Worm (Caenorhabditis elegans) whole organism, early embryonic: ENCODE measurements around the gene srsx-29.

Experiments
- B0310.2 ChIP-seq: sonication (generic microtip); optimal IDR thresholded peaks from 2 replicates; lab custom pipeline; 2016; ENCODE audit warnings: mild to moderate bottlenecking, missing genetic modification characterization, missing compliant biosample characterization
- F13C5.2 ChIP-seq: sonication (generic microtip); optimal IDR thresholded peaks from 2 replicates; lab custom pipeline; 2017; ENCODE audit warnings: mild to moderate bottlenecking, missing genetic modification characterization, inconsistent platforms, missing compliant biosample characterization
- aly-1 ChIP-seq: sonication (generic microtip); optimal IDR thresholded peaks from 2 replicates; lab custom pipeline; 2016; ENCODE audit warnings: missing genetic modification characterization, missing compliant biosample characterization
- ama-1 ChIP-seq: fragments of 150-350 bp; optimal IDR thresholded peaks from 2 replicates; lab custom pipeline; 2014
- ceh-36 ChIP-seq: sonication (generic microtip); optimal IDR thresholded peaks from 2 replicates; lab custom pipeline; 2016; ENCODE audit warnings: missing genetic modification characterization, inconsistent platforms, missing compliant biosample characterization
- ets-7 ChIP-seq: sonication (generic microtip); optimal IDR thresholded peaks from 2 replicates; lab custom pipeline; 2016; ENCODE audit warnings: missing genotype, missing genetic modification characterization, missing compliant biosample characterization
- flt-1 ChIP-seq: fragments of 200-800 bp; sonication (Bioruptor generic); IDR thresholded peaks from 2 replicates; pipeline ENCODE4 v1.3.6; 2022; ENCODE audit warnings: missing genetic modification characterization, missing compliant biosample characterization
- hmg-4 ChIP-seq: fragments of 200-800 bp; sonication (Bioruptor generic); optimal IDR thresholded peaks from 2 replicates; lab custom pipeline; 2018; ENCODE audit warnings: mild to moderate bottlenecking, missing genetic modification characterization, missing compliant biosample characterization
- hnd-1 ChIP-seq: sonication (generic microtip); optimal IDR thresholded peaks from 2 replicates; lab custom pipeline; 2016; ENCODE audit warnings: missing genetic modification characterization, missing compliant biosample characterization
- pes-1 ChIP-seq: fragments of 200-800 bp; sonication (Bioruptor generic); IDR thresholded peaks from 2 replicates; pipeline ENCODE4 v1.3.6; 2022; ENCODE audit warnings: missing genetic modification reagents, missing genetic modification characterization, missing compliant biosample characterization
- scrt-1 ChIP-seq: fragments of 200-800 bp; sonication (Bioruptor generic); IDR thresholded peaks from 2 replicates; pipeline ENCODE4 v1.3.6; 2022; ENCODE audit warnings: missing genetic modification characterization, missing compliant biosample characterization
- sea-1 ChIP-seq: fragments of 200-800 bp; sonication (Bioruptor generic); conservative IDR thresholded peaks from 2 replicates; pipeline ENCODE4 v1.3.6; 2022; ENCODE audit warnings: missing genetic modification characterization, missing compliant biosample characterization
- tbx-11 ChIP-seq: fragments of 200-800 bp; sonication (Bioruptor generic); IDR thresholded peaks from 2 replicates; pipeline ENCODE4 v1.3.6; 2022; ENCODE audit warnings: missing genetic modification characterization, missing compliant biosample characterization

DNA sequence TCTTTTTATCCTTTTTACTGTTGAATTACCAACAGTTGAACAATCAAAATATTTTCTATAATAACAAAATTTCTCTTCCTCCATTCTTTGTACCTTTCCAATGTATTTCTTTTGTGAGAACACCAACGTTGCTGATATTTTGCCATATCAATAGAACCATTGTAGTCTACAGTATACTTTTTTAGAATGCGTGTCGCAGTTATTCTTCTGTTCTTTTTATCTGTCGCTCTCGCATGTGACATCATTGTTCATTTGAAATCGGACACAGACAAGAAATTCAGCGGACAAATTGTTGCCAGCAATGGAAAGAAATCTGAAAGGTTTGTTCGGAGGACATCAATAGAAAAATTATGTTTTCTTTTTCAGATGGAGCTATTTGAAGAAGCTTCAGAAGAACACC, 47.1 kb downstream of the srsx-29 start, which contains the start of gene ZK856.7:
- TF ChIP-seq tbx-11 (GFP tag; lab: Robert Waterston, UW), result no peak
- no peak for TF ChIP-seq ama-1 (lab: Kevin White, UChicago)
- TF ChIP-seq scrt-1, result no peak
- TF ChIP-seq ets-7 (tag; lab: Kevin White, UChicago), result no peak
- TF ChIP-seq ceh-36, result no peak
- no peak for TF ChIP-seq sea-1
- TF ChIP-seq pes-1 (GFP tag; lab: Robert Waterston, UW), result no peak
- TF ChIP-seq B0310.2 (tag; lab: Kevin White, UChicago), result no peak
- no peak for TF ChIP-seq F13C5.2
- no peak for TF ChIP-seq aly-1 (tag; lab: Kevin White, UChicago)
- TF ChIP-seq flt-1 (GFP tag; lab: Robert Waterston, UW), result no peak
- TF ChIP-seq hnd-1 (tag; lab: Kevin White, UChicago), result no peak
- no peak for TF ChIP-seq hmg-4
